Worm (Caenorhabditis elegans) whole organism, L4/young adult: ENCODE data around the gene shw-3.

Experiments used
- dao-5 ChIP-seq: sonication (generic microtip); optimal IDR thresholded peaks from 2 replicates; lab custom pipeline; 2016; ENCODE audit warnings: missing genotype, missing genetic modification characterization, moderate library complexity, missing compliant biosample characterization
- him-1 ChIP-seq: sonication (generic microtip); optimal IDR thresholded peaks from 2 replicates; lab custom pipeline; 2016; ENCODE audit warnings: missing genotype, missing genetic modification reagents, missing genetic modification characterization, missing compliant biosample characterization

ce11 chrV:13000068-13000467 lies 13.1 kb upstream of the shw-3 start:
- TF ChIP-seq him-1 = no peak
- no peak for TF ChIP-seq dao-5 (tag; lab: Kevin White, UChicago)
